Worm (Caenorhabditis elegans) whole organism, young adult: ENCODE data around the gene glt-7.

Experiments used
- B0035.1 ChIP-seq: sonication (generic microtip); optimal IDR thresholded peaks from 2 replicates; lab custom pipeline; 2016; ENCODE audit warnings: missing genetic modification characterization, mild to moderate bottlenecking, missing compliant biosample characterization, missing genotype, missing genetic modification reagents
- B0336.3 ChIP-seq: fragments of 200-800 bp; sonication (Bioruptor generic); IDR thresholded peaks from 2 replicates; pipeline ENCODE4 v1.3.6; 2022; ENCODE audit warnings: missing genetic modification characterization, missing compliant biosample characterization
- D2030.7 ChIP-seq: fragments of 200-800 bp; sonication (Bioruptor generic); IDR thresholded peaks from 2 replicates; pipeline ENCODE4 v1.3.6; 2022; ENCODE audit warnings: missing genetic modification reagents, missing genetic modification characterization, missing compliant biosample characterization
- F49E8.2 ChIP-seq: sonication (generic microtip); optimal IDR thresholded peaks from 3 replicates; lab custom pipeline; 2017; ENCODE audit warnings: missing genetic modification characterization, mild to moderate bottlenecking, missing compliant biosample characterization, antibody characterized with exemption, moderate library complexity; ENCODE audit not compliant: insufficient read depth
- F52B5.7 ChIP-seq: sonication (generic microtip); optimal IDR thresholded peaks from 2 replicates; lab custom pipeline; 2016; ENCODE audit warnings: mild to moderate bottlenecking, missing genetic modification characterization, missing compliant biosample characterization
- K11D2.4 ChIP-seq: fragments of 200-800 bp; sonication (Bioruptor generic); IDR thresholded peaks from 2 replicates; pipeline ENCODE4 v1.3.6; 2022; ENCODE audit warnings: missing genetic modification reagents, missing genetic modification characterization, missing compliant biosample characterization
- T07F8.4 ChIP-seq: sonication (generic microtip); optimal IDR thresholded peaks from 2 replicates; lab custom pipeline; 2016; ENCODE audit warnings: mild to moderate bottlenecking, missing genetic modification characterization, moderate library complexity, missing compliant biosample characterization
- T26A5.8 ChIP-seq: sonication (generic microtip); optimal IDR thresholded peaks from 2 replicates; lab custom pipeline; 2016; ENCODE audit warnings: missing genetic modification characterization, missing compliant biosample characterization
- Y95B8A.8 ChIP-seq: fragments of 200-800 bp; sonication (Bioruptor generic); IDR thresholded peaks from 2 replicates; pipeline ENCODE4 v1.3.6; 2022; ENCODE audit warnings: missing genetic modification reagents, missing genetic modification characterization, missing compliant biosample characterization
- ama-1 ChIP-seq, 3 experiments: fragments of 150-350 bp in 1 of 3; sonication (generic microtip) in 2 of 3; optimal IDR thresholded peaks; 2 replicates each; lab custom pipeline; 2014 to 2018; ENCODE audit warnings: missing biosample characterization in 2 of 3, missing genetic modification characterization in 2 of 3, missing genetic modification reagents in 2 of 3
- atf-7 ChIP-seq: sonication (generic microtip); optimal IDR thresholded peaks from 2 replicates; lab custom pipeline; 2017; ENCODE audit warnings: mild to moderate bottlenecking, missing genetic modification characterization, missing compliant biosample characterization
- ceh-40 ChIP-seq: fragments of 200-800 bp; sonication (Bioruptor generic); IDR thresholded peaks from 2 replicates; pipeline ENCODE4 v1.3.6; 2022; ENCODE audit warnings: missing genetic modification characterization, missing compliant biosample characterization
- efl-1 ChIP-seq: fragments of 150-350 bp; optimal IDR thresholded peaks from 2 replicates; lab custom pipeline; 2014; ENCODE audit warnings: missing biosample characterization, missing genetic modification reagents, missing genetic modification characterization
- egrh-3 ChIP-seq: fragments of 200-800 bp; sonication (Bioruptor generic); IDR thresholded peaks from 2 replicates; pipeline ENCODE4 v1.3.6; 2022; ENCODE audit warnings: missing genetic modification reagents, missing genetic modification characterization, missing compliant biosample characterization
- him-1 ChIP-seq: sonication (generic microtip); optimal IDR thresholded peaks from 2 replicates; lab custom pipeline; 2016; ENCODE audit warnings: missing genotype, missing genetic modification reagents, missing genetic modification characterization, missing compliant biosample characterization
- hlh-12 ChIP-seq: sonication (generic microtip); optimal IDR thresholded peaks from 2 replicates; lab custom pipeline; 2016; ENCODE audit warnings: missing genetic modification characterization, missing compliant biosample characterization
- hlh-26 ChIP-seq: fragments of 200-800 bp; sonication (Bioruptor generic); conservative IDR thresholded peaks from 2 replicates; pipeline ENCODE4 v1.3.6; 2022; ENCODE audit warnings: missing genetic modification reagents, missing genetic modification characterization, missing compliant biosample characterization
- let-607 ChIP-seq, 2 experiments: fragments of 200-800 bp in 1 of 2; sonication (Bioruptor generic) in 1 of 2; sonication (generic microtip) in 1 of 2; optimal IDR thresholded peaks; 2 replicates each; lab custom pipeline; 2016 to 2018; ENCODE audit warnings: mild to moderate bottlenecking in 2 of 2, missing compliant biosample characterization in 2 of 2, missing genetic modification characterization in 2 of 2, moderate library complexity in 2 of 2, missing genotype in 1 of 2
- lin-26 ChIP-seq: fragments of 200-800 bp; sonication (Bioruptor generic); IDR thresholded peaks from 2 replicates; pipeline ENCODE4 v1.3.6; 2022; ENCODE audit warnings: missing genetic modification reagents, missing genetic modification characterization, missing compliant biosample characterization
- madf-10 ChIP-seq: sonication (generic microtip); optimal IDR thresholded peaks from 2 replicates; lab custom pipeline; 2016; ENCODE audit warnings: mild to moderate bottlenecking, missing genetic modification characterization, missing compliant biosample characterization
- mxl-1 ChIP-seq: sonication (generic microtip); optimal IDR thresholded peaks from 2 replicates; lab custom pipeline; 2016; ENCODE audit warnings: missing genetic modification characterization, missing compliant biosample characterization
- nhr-27 ChIP-seq: fragments of 200-800 bp; sonication (Bioruptor generic); optimal IDR thresholded peaks from 2 replicates; lab custom pipeline; 2018; ENCODE audit warnings: mild to moderate bottlenecking, missing genetic modification characterization, moderate library complexity, missing compliant biosample characterization
- rec-8 ChIP-seq, 2 experiments: sonication (generic microtip); optimal IDR thresholded peaks; 2 replicates each; lab custom pipeline; 2016; ENCODE audit warnings: mild to moderate bottlenecking in 2 of 2, missing genetic modification characterization in 2 of 2, missing genetic modification reagents in 2 of 2, missing genotype in 2 of 2, missing biosample characterization in 1 of 2, missing compliant biosample characterization in 1 of 2, moderate library complexity in 1 of 2
- repo-1 ChIP-seq: sonication (generic microtip); optimal IDR thresholded peaks from 2 replicates; lab custom pipeline; 2017; ENCODE audit warnings: mild to moderate bottlenecking, missing genetic modification characterization, missing compliant biosample characterization
- sdz-38 ChIP-seq: sonication (generic microtip); optimal IDR thresholded peaks from 2 replicates; lab custom pipeline; 2016; ENCODE audit warnings: missing genotype, missing genetic modification characterization, missing compliant biosample characterization
- snpc-1.1 ChIP-seq: sonication (generic microtip); optimal IDR thresholded peaks from 2 replicates; lab custom pipeline; 2017; ENCODE audit warnings: missing genetic modification characterization, mild to moderate bottlenecking, missing compliant biosample characterization, antibody characterized with exemption, moderate library complexity, missing genotype, missing genetic modification reagents; ENCODE audit not compliant: insufficient read depth
- snpc-1.3 ChIP-seq: sonication (generic microtip); optimal IDR thresholded peaks from 2 replicates; lab custom pipeline; 2017; ENCODE audit warnings: missing genetic modification characterization, mild to moderate bottlenecking, missing compliant biosample characterization, antibody characterized with exemption, moderate library complexity, missing genotype, missing genetic modification reagents; ENCODE audit not compliant: insufficient read depth
- somi-1 ChIP-seq: fragments of 200-800 bp; sonication (Bioruptor generic); optimal IDR thresholded peaks from 2 replicates; lab custom pipeline; 2018; ENCODE audit warnings: mild to moderate bottlenecking, missing genetic modification characterization, missing compliant biosample characterization
- zfh-2 ChIP-seq: fragments of 200-800 bp; sonication (Bioruptor generic); conservative IDR thresholded peaks from 2 replicates; pipeline ENCODE4 v1.3.6; 2022; ENCODE audit warnings: missing genetic modification reagents, missing genetic modification characterization, missing compliant biosample characterization
- zim-3 ChIP-seq: sonication (generic microtip); optimal IDR thresholded peaks from 2 replicates; lab custom pipeline; 2017; ENCODE audit warnings: mild to moderate bottlenecking, missing genetic modification characterization, moderate library complexity, missing compliant biosample characterization
- ztf-25 ChIP-seq: fragments of 200-800 bp; sonication (Bioruptor generic); IDR thresholded peaks from 2 replicates; pipeline ENCODE4 v1.3.6; 2022; ENCODE audit warnings: missing genetic modification reagents, missing genetic modification characterization, missing compliant biosample characterization
- ztf-26 ChIP-seq: sonication (generic microtip); optimal IDR thresholded peaks from 2 replicates; lab custom pipeline; 2017; ENCODE audit warnings: missing genetic modification characterization, missing compliant biosample characterization
- ztf-28 ChIP-seq: fragments of 200-800 bp; sonication (Bioruptor generic); IDR thresholded peaks from 2 replicates; pipeline ENCODE4 v1.3.6; 2022; ENCODE audit warnings: missing genetic modification reagents, missing genetic modification characterization, missing compliant biosample characterization
- ztf-3 ChIP-seq: fragments of 200-800 bp; sonication (Bioruptor generic); optimal IDR thresholded peaks from 2 replicates; lab custom pipeline; 2018; ENCODE audit warnings: mild to moderate bottlenecking, missing genetic modification characterization, missing compliant biosample characterization

glt-7 gene

ce11 chrIV:572487-572886 lies 40.6 kb downstream of the glt-7 start, which contains the start of gene gex-2 (continued):
- TF ChIP-seq efl-1 (GFP tag; lab: Kevin White, UChicago), result no peak

DNA sequence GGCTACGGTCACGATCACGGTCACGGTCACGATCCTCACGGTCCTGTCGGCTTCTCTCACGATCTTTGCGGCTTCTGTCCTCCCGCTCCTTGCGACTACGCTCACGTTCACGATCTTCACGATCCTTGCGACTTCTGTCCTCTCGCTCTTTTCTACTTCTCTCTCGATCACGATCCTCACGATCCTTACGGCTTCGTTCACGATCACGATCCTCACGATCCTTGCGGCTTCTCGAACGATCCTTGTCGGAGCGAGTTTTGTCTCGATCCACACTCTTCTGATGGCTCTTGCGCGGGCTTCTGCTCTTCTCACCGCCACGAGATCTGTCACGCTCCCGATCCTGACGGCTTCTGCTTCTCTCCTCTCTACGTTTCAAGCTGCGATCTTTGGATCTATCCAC lies 48.6 kb downstream of the glt-7 start:
- TF ChIP-seq D2030.7 (GFP tag; lab: Robert Waterston, UW) (no peak), F49E8.2 (tag; lab: Kevin White, UChicago) (no peak), let-607 (tag; optimal IDR thresholded peaks at IDR 0.05; lab: Kevin White, UChicago) (no peak), egrh-3 (peak; percentile 7; the same call in 1 of the 2 replicates), ztf-3 (GFP tag; lab: Kevin White, UChicago) (no peak), hlh-26 (GFP tag; lab: Robert Waterston, UW) (no peak), snpc-1.1 (tag; lab: Kevin White, UChicago) (no peak), repo-1 (tag; lab: Kevin White, UChicago) (no peak), B0035.1 (no peak), snpc-1.3 (tag; lab: Kevin White, UChicago) (no peak), atf-7 (tag; lab: Kevin White, UChicago) (no peak), ztf-25 (GFP tag; lab: Robert Waterston, UW) (no peak), nhr-27 (no peak), sdz-38 (tag; lab: Kevin White, UChicago) (no peak), ceh-40 (GFP tag; lab: Robert Waterston, UW) (no peak), F52B5.7 (tag; lab: Kevin White, UChicago) (no peak), zfh-2 (GFP tag; lab: Robert Waterston, UW) (peak; percentile 75)

- TF ChIP-seq hlh-12 (tag; lab: Kevin White, UChicago) (no peak), rec-8 (tag; optimal IDR thresholded peaks at IDR 0.05; lab: Kevin White, UChicago) (no peak), Y95B8A.8 (GFP tag; lab: Robert Waterston, UW) (no peak), him-1 (tag; lab: Kevin White, UChicago) (no peak), mxl-1 (no peak), atf-7 (tag; lab: Kevin White, UChicago) (no peak), T07F8.4 (tag; lab: Kevin White, UChicago) (no peak), B0336.3 (GFP tag; lab: Robert Waterston, UW) (no peak), let-607 (tag; optimal IDR thresholded peaks at IDR 0.05; lab: Kevin White, UChicago) (no peak), T26A5.8 (tag; lab: Kevin White, UChicago) (no peak), snpc-1.1 (tag; lab: Kevin White, UChicago) (no peak), K11D2.4 (no peak), ztf-26 (tag; lab: Kevin White, UChicago) (no peak), lin-26 (no peak), snpc-1.3 (tag; lab: Kevin White, UChicago) (no peak), ama-1 (optimal IDR thresholded peaks at IDR 0.05; lab: Kevin White, UChicago) (no peak), ama-1 (GFP tag; optimal IDR thresholded peaks at IDR 0.05; lab: Kevin White, UChicago) (no peak), somi-1 (GFP tag; lab: Kevin White, UChicago) (no peak), ztf-28 (no peak), madf-10 (tag; lab: Kevin White, UChicago) (no peak), zim-3 (no peak)
- TF ChIP-seq, all 124 proteins: peak for 0
These were observed 50.2 kb downstream of the glt-7 start, which contains the start of gene F56A11.6 for ce11 chrIV:582130-582529. F56A11.6 (minus strand) TSS chrIV:582230.
